Worm (Caenorhabditis elegans): ENCODE results near the gene rev-1.

Gene rev-1

DNA sequence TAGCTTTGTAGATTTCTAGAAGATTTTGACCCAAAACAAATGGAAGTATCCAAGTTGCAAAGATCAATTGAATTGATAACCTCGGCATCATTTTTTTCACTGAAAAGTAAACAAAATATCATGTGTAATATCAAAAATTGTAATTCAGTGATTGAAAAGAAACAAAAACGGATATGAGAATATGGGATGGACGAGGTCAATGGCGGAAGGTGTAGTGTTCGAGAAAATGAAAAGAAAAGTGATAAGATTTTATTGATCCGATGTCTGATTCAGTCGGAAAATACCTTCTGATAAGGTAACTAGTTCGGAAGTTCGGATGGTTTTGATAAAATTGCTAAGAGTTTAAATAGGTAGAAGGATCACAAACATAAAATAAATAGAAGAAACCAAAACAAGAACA, 37.7 kb downstream of the rev-1 start, which contains the start of gene ZK669.2:
Gene ZK669.2 (minus strand): TSS at position 101 of the 400 bp plus-strand sequence.
- TF ChIP-seq daf-16 (GFP tag; optimal IDR thresholded peaks at IDR 0.05), result no peak
- TF ChIP-seq daf-16 (tag; optimal IDR thresholded peaks at IDR 0.05), result no peak
- TF ChIP-seq hif-1 (tag; optimal IDR thresholded peaks at IDR 0.05), result no peak
- TF ChIP-seq F44E2.7 (GFP tag; IDR thresholded peaks at IDR 0.05), result no peak
- no peak for TF ChIP-seq aly-2 (tag; optimal IDR thresholded peaks at IDR 0.05)
- TF ChIP-seq lin-15B (tag; optimal IDR thresholded peaks at IDR 0.05), result no peak
- no peak for TF ChIP-seq saeg-2 (GFP tag; IDR thresholded peaks at IDR 0.05)
- TF ChIP-seq lin-29 (GFP tag; IDR thresholded peaks at IDR 0.05), result no peak
- no peak for TF ChIP-seq lin-39 (tag; optimal IDR thresholded peaks at IDR 0.05)
- no peak for TF ChIP-seq nhr-41 (GFP tag; IDR thresholded peaks at IDR 0.05)
- TF ChIP-seq dmd-6 (GFP tag; IDR thresholded peaks at IDR 0.05), result no peak
- no peak for TF ChIP-seq ceh-62 (tag; optimal IDR thresholded peaks at IDR 0.05)
- TF ChIP-seq daf-19 (GFP tag; conservative IDR thresholded peaks at IDR 0.05), result no peak
- TF ChIP-seq ceh-20 (GFP tag; IDR thresholded peaks at IDR 0.05), result no peak

DNA sequence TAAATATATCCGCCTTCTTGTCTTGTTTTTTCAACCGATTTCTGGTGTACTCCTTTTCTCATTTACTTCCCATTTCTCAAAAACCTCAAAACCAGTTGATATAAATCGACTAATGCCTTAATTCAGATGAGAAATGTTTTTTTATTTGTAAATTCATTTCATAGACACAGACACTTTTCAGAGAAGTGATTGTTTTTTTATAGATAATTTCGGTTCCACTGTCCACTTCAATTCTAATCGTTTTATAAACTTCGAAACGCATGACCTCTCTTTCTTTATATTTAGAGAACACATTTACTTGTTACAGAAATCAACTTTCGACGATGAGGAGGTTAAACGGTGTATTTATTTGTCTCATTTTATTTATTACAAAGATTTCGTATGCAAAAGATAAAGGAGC, 40.4 kb downstream of the rev-1 start, which contains the start of gene ZK669.3:
Gene ZK669.3 (plus strand): TSS at position 301 of the 400 bp plus-strand sequence.
- TF ChIP-seq nhr-76 (tag; optimal IDR thresholded peaks at IDR 0.05), result no peak
- no peak for TF ChIP-seq nhr-77 (tag; optimal IDR thresholded peaks at IDR 0.05)
- TF ChIP-seq R02D3.7 (tag; optimal IDR thresholded peaks at IDR 0.05), result no peak
- TF ChIP-seq fkh-10 (GFP tag; optimal IDR thresholded peaks at IDR 0.05), result no peak
- TF ChIP-seq egl-27 (tag; optimal IDR thresholded peaks at IDR 0.05), result no peak
- TF ChIP-seq ZK546.5 (tag; optimal IDR thresholded peaks at IDR 0.05), result no peak
- TF ChIP-seq ama-1 (optimal IDR thresholded peaks at IDR 0.05), result no peak
- no peak for TF ChIP-seq zfp-3 (GFP tag; conservative IDR thresholded peaks at IDR 0.05)
- TF ChIP-seq ceh-44 (GFP tag; IDR thresholded peaks at IDR 0.05), result no peak
- no peak for TF ChIP-seq Y105C5A.15 (GFP tag; IDR thresholded peaks at IDR 0.05)
- TF ChIP-seq mdl-1 (tag; optimal IDR thresholded peaks at IDR 0.05), result no peak
- no peak for TF ChIP-seq daf-16 (GFP tag; optimal IDR thresholded peaks at IDR 0.05)
- TF ChIP-seq daf-16 (tag; optimal IDR thresholded peaks at IDR 0.05), result no peak
- TF ChIP-seq dmd-9 (GFP tag; IDR thresholded peaks at IDR 0.05), result no peak

DNA sequence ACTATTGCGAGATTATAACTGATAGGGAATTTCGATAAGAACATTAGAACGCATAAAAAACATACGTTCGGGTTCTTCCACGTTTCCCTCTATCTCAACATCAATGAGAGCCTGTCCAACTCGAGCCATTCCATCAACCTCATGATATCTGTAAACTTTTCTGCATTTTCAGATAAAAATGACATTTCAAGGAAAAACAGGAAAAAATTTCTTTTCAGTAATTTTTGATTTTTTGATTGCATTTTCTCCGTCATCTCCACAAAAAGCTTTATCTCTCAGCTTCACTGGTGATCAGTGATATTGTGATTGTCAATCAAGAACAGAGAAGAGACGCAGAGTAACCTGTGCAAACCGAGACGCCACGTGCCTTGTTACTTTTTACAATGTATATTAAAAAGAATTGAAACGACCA, 43.9 kb downstream of the rev-1 start:
- peak; percentile 75 for TF ChIP-seq dmd-6 (GFP tag; IDR thresholded peaks at IDR 0.05)
- TF ChIP-seq nhr-11 (tag; optimal IDR thresholded peaks at IDR 0.05), result no peak
- TF ChIP-seq nhr-41 (GFP tag; IDR thresholded peaks at IDR 0.05), result no peak
- TF ChIP-seq dpl-1 (GFP tag; optimal IDR thresholded peaks at IDR 0.05), result peak; percentile 33
- no peak for TF ChIP-seq ces-1 (GFP tag; optimal IDR thresholded peaks at IDR 0.05)
- TF ChIP-seq mes-2 (tag; optimal IDR thresholded peaks at IDR 0.05; ENCODE audit: poor library complexity, severe bottlenecking), result peak; percentile 15
- TF ChIP-seq nhr-28 (tag; optimal IDR thresholded peaks at IDR 0.05), result peak; percentile 5
- TF ChIP-seq php-3 (GFP tag; IDR thresholded peaks at IDR 0.05), result peak; percentile 62; the same call in 1 of the 2 replicates
- TF ChIP-seq zfp-2 (tag; optimal IDR thresholded peaks at IDR 0.05), result no peak
- no peak for TF ChIP-seq Y75B8A.6 (GFP tag; IDR thresholded peaks at IDR 0.05)
- TF ChIP-seq T20F7.1 (GFP tag; optimal IDR thresholded peaks at IDR 0.05), result peak; percentile 58
- peak; percentile 94 for TF ChIP-seq aha-1 (tag)
- peak; percentile 77 for TF ChIP-seq hlh-11 (tag; optimal IDR thresholded peaks at IDR 0.05)
- peak; percentile 73 for TF ChIP-seq nhr-48 (tag; optimal IDR thresholded peaks at IDR 0.05)
- TF ChIP-seq mxl-3 (GFP tag; optimal IDR thresholded peaks at IDR 0.05), result peak; percentile 61
- TF ChIP-seq daf-16 (GFP tag; optimal IDR thresholded peaks at IDR 0.05), result no peak
- peak; percentile 39 for TF ChIP-seq daf-16 (tag; optimal IDR thresholded peaks at IDR 0.05)
- TF ChIP-seq lin-1 (GFP tag; IDR thresholded peaks at IDR 0.05), result no peak
- peak in 1 of 2 experiments; percentile 81 for TF ChIP-seq mdl-1 (tag; optimal IDR thresholded peaks at IDR 0.05)
- no peak for TF ChIP-seq ctbp-1 (GFP tag; IDR thresholded peaks at IDR 0.05)
- peak; percentile 61 for TF ChIP-seq hlh-30 (tag; optimal IDR thresholded peaks at IDR 0.05; ENCODE audit: insufficient read depth)
- TF ChIP-seq cey-2 (tag; optimal IDR thresholded peaks at IDR 0.05; ENCODE audit: borderline replicate concordance, insufficient read depth), result no peak
- no peak for TF ChIP-seq hmg-1.1 (GFP tag; IDR thresholded peaks at IDR 0.05)
- peak; percentile 66 for TF ChIP-seq dve-1 (tag; optimal IDR thresholded peaks at IDR 0.05; ENCODE audit: insufficient read depth)
- no peak for TF ChIP-seq R02D3.7 (tag; optimal IDR thresholded peaks at IDR 0.05)
- no peak for TF ChIP-seq D1046.2 (GFP tag; IDR thresholded peaks at IDR 0.05)

All from whole organism, L4 larva.